1 fruit fly cellular context compared by ENCODE assay signal in genomic region chr2L:2242139-2242538, dm6.
A peak's percentile ranks its signal among the peaks of the same experiment; 100 is the strongest.
TF ChIP-seq lines count a peak whose summit lies in the region.

Gene CG4267, plus strand, starts transcription at chr2L:2242378.

TF ChIP-seq in whole organism, embryonic, 481 proteins besides CTCF, POLR2A, EP300 and RAD21 (continued from another document):
- TF ChIP-seq Bgb (GFP tag; IDR thresholded peaks at IDR 0.05; lab: Robert Waterston, UW; ENCODE audit: partially characterized antibody): peak; percentile 34; the same call in 1 of the 2 replicates
- TF ChIP-seq tup (GFP tag; optimal IDR thresholded peaks at IDR 0.05; lab: Kevin White, UChicago): no peak
- TF ChIP-seq unc-4 (GFP tag; IDR thresholded peaks at IDR 0.05; lab: Robert Waterston, UW; ENCODE audit: partially characterized antibody): peak; percentile 34
- TF ChIP-seq Rfx (GFP tag; IDR thresholded peaks at IDR 0.05; lab: Robert Waterston, UW): peak; percentile 32; the same call in 1 of the 2 replicates
- 0 out of 3 replicates have a peak, but pooled peaks have one; percentile 43 for TF ChIP-seq zfh1 (GFP tag; IDR thresholded peaks at IDR 0.05; lab: Robert Waterston, UW)
- no peak for TF ChIP-seq pan (optimal IDR thresholded peaks at IDR 0.05; lab: Kevin White, UChicago)
- TF ChIP-seq pan (GFP tag; optimal IDR thresholded peaks at IDR 0.05 in 1 of 2, IDR thresholded peaks at IDR 0.05 in 1 of 2): peak in 1 of 2 experiments; percentile 10
- 0 out of 2 replicates have a peak, but pooled peaks have one; percentile 22 for TF ChIP-seq Drgx (GFP tag; IDR thresholded peaks at IDR 0.05; lab: Robert Waterston, UW)
- peak; percentile 87 for TF ChIP-seq yki (optimal IDR thresholded peaks at IDR 0.05; lab: Kevin White, UChicago)
- no peak for TF ChIP-seq CG11398 (GFP tag; optimal IDR thresholded peaks at IDR 0.05; lab: Kevin White, UChicago)
- TF ChIP-seq chm (GFP tag; IDR thresholded peaks at IDR 0.05; lab: Robert Waterston, UW): peak; percentile 60
- no peak for TF ChIP-seq CG12769 (tag; optimal IDR thresholded peaks at IDR 0.05; lab: Kevin White, UChicago)
- peak; percentile 50 for TF ChIP-seq CG13287 (GFP tag; IDR thresholded peaks at IDR 0.05; lab: Robert Waterston, UW; ENCODE audit: partially characterized antibody)
- peak; percentile 90 to 93 for TF ChIP-seq Trl (optimal IDR thresholded peaks at IDR 0.05; lab: Kevin White, UChicago)
- no peak for TF ChIP-seq Trl (GFP tag; optimal IDR thresholded peaks at IDR 0.05; lab: Kevin White, UChicago)
- no peak for TF ChIP-seq CG6854 (GFP tag; optimal IDR thresholded peaks at IDR 0.05; lab: Kevin White, UChicago)
- TF ChIP-seq CG8478 (optimal IDR thresholded peaks at IDR 0.05; lab: Kevin White, UChicago): no peak
- TF ChIP-seq chinmo (GFP tag; IDR thresholded peaks at IDR 0.05; lab: Robert Waterston, UW; ENCODE audit: partially characterized antibody): peak; percentile 90; the same call in 3 of the 4 replicates
- no peak for TF ChIP-seq Dip3 (GFP tag; optimal IDR thresholded peaks at IDR 0.05; lab: Kevin White, UChicago)
- TF ChIP-seq gce (GFP tag; IDR thresholded peaks at IDR 0.05; lab: Robert Waterston, UW): 0 out of 3 replicates have a peak, but pooled peaks have one; percentile 9
- no peak for TF ChIP-seq E2f2 (GFP tag; IDR thresholded peaks at IDR 0.05; lab: Robert Waterston, UW)
- TF ChIP-seq gro (GFP tag; optimal IDR thresholded peaks at IDR 0.05; lab: Kevin White, UChicago): peak; percentile 40
- no peak for TF ChIP-seq CG15696 (tag; optimal IDR thresholded peaks at IDR 0.05; lab: Kevin White, UChicago)
- TF ChIP-seq dmrt11E (tag; optimal IDR thresholded peaks at IDR 0.05; lab: Kevin White, UChicago): no peak
- TF ChIP-seq onecut (GFP tag; IDR thresholded peaks at IDR 0.05; lab: Robert Waterston, UW): 0 out of 2 replicates have a peak, but pooled peaks have one; percentile 9
- peak; percentile 19; the same call in 1 of the 3 replicates for TF ChIP-seq so (GFP tag; IDR thresholded peaks at IDR 0.05; lab: Robert Waterston, UW)
- TF ChIP-seq ap (GFP tag; IDR thresholded peaks at IDR 0.05; lab: Robert Waterston, UW): no peak
- TF ChIP-seq ken (GFP tag; IDR thresholded peaks at IDR 0.05; lab: Robert Waterston, UW): 0 out of 3 replicates have a peak, but pooled peaks have one; percentile 27
- TF ChIP-seq CG11456 (GFP tag; IDR thresholded peaks at IDR 0.05; lab: Robert Waterston, UW): 0 out of 3 replicates have a peak, but pooled peaks have one; percentile 35
- peak; percentile 32; the same call in 1 of the 3 replicates for TF ChIP-seq Doc3 (GFP tag; IDR thresholded peaks at IDR 0.05; lab: Robert Waterston, UW; ENCODE audit: partially characterized antibody)
- 0 out of 2 replicates have a peak, but pooled peaks have one; percentile 19 for TF ChIP-seq sob (GFP tag; IDR thresholded peaks at IDR 0.05; lab: Robert Waterston, UW)
- TF ChIP-seq Tbp (GFP tag; optimal IDR thresholded peaks at IDR 0.05; lab: Kevin White, UChicago): no peak
- no peak for TF ChIP-seq HLH3B (GFP tag; IDR thresholded peaks at IDR 0.05; lab: Robert Waterston, UW)
- peak; percentile 64; the same call in 1 of the 2 replicates for TF ChIP-seq CG32532 (GFP tag; IDR thresholded peaks at IDR 0.05; lab: Robert Waterston, UW)
- no peak for TF ChIP-seq trem (tag; optimal IDR thresholded peaks at IDR 0.05; lab: Kevin White, UChicago)
- no peak for TF ChIP-seq Scr (GFP tag; IDR thresholded peaks at IDR 0.05; lab: Robert Waterston, UW; ENCODE audit: partially characterized antibody)
- peak; percentile 68 for TF ChIP-seq CG34224 (GFP tag; IDR thresholded peaks at IDR 0.05; lab: Robert Waterston, UW; ENCODE audit: partially characterized antibody)
- TF ChIP-seq Deaf1 (tag; optimal IDR thresholded peaks at IDR 0.05; lab: Kevin White, UChicago): peak; percentile 60
- peak; percentile 27; the same call in 1 of the 3 replicates for TF ChIP-seq Dbx (GFP tag; IDR thresholded peaks at IDR 0.05; lab: Robert Waterston, UW)
- peak; percentile 80 for TF ChIP-seq Jarid2 (GFP tag; optimal IDR thresholded peaks at IDR 0.05; lab: Kevin White, UChicago)
- TF ChIP-seq slbo (GFP tag; IDR thresholded peaks at IDR 0.05; lab: Robert Waterston, UW): 0 out of 2 replicates have a peak, but pooled peaks have one; percentile 24
- no peak for TF ChIP-seq pzg (GFP tag; optimal IDR thresholded peaks at IDR 0.05; lab: Kevin White, UChicago)
- TF ChIP-seq CG2678 (tag; optimal IDR thresholded peaks at IDR 0.05; lab: Kevin White, UChicago): no peak
- peak; percentile 80 for TF ChIP-seq Med (GFP tag; lab: Kevin White, UChicago)
